Worm (Caenorhabditis elegans) whole organism, L2 larva: ENCODE results near the gene C17B7.12.

Experiments used
- C34F6.9 ChIP-seq: fragments of 150-350 bp; optimal IDR thresholded peaks from 2 replicates; lab custom pipeline; 2014; ENCODE audit warnings: missing biosample characterization, missing genetic modification characterization
- F13H6.1 ChIP-seq: sonication (generic microtip); optimal IDR thresholded peaks from 2 replicates; lab custom pipeline; 2016; ENCODE audit warnings: missing genetic modification characterization, missing compliant biosample characterization
- R02D3.7 ChIP-seq: fragments of 150-350 bp; optimal IDR thresholded peaks from 2 replicates; lab custom pipeline; 2014; ENCODE audit warnings: missing biosample characterization, missing genetic modification characterization
- Y55F3AM.14 ChIP-seq: fragments of 200-800 bp; sonication (Bioruptor generic); optimal IDR thresholded peaks from 2 replicates; lab custom pipeline; 2018; ENCODE audit warnings: mild to moderate bottlenecking, missing genetic modification characterization, missing compliant biosample characterization
- ZK546.5 ChIP-seq: sonication (generic microtip); optimal IDR thresholded peaks from 2 replicates; lab custom pipeline; 2017; ENCODE audit warnings: missing biosample characterization, missing genetic modification characterization
- alr-1 ChIP-seq: fragments of 150-350 bp; optimal IDR thresholded peaks from 2 replicates; lab custom pipeline; 2014; ENCODE audit warnings: missing biosample characterization, missing genetic modification characterization
- aly-2 ChIP-seq: fragments of 150-350 bp; optimal IDR thresholded peaks from 2 replicates; lab custom pipeline; 2014; ENCODE audit warnings: missing biosample characterization, missing genetic modification characterization
- ama-1 ChIP-seq: fragments of 150-350 bp; optimal IDR thresholded peaks from 2 replicates; lab custom pipeline; 2018; ENCODE audit warnings: inconsistent platforms
- blmp-1 ChIP-seq: sonication (generic microtip); optimal IDR thresholded peaks from 2 replicates; lab custom pipeline; 2017; ENCODE audit warnings: missing genetic modification characterization, mild to moderate bottlenecking, missing compliant biosample characterization, antibody characterized with exemption, moderate library complexity; ENCODE audit not compliant: insufficient read depth
- ceh-16 ChIP-seq: fragments of 150-350 bp; optimal IDR thresholded peaks from 2 replicates; lab custom pipeline; 2014; ENCODE audit warnings: missing biosample characterization, missing genetic modification characterization
- ceh-82 ChIP-seq: fragments of 150-350 bp; optimal IDR thresholded peaks from 2 replicates; lab custom pipeline; 2014; ENCODE audit warnings: missing biosample characterization, missing genetic modification characterization
- crh-2 ChIP-seq: sonication (generic microtip); optimal IDR thresholded peaks from 2 replicates; lab custom pipeline; 2017; ENCODE audit warnings: missing biosample characterization, missing genetic modification characterization
- dmd-4 ChIP-seq: sonication (generic microtip); optimal IDR thresholded peaks from 2 replicates; lab custom pipeline; 2017; ENCODE audit warnings: missing biosample characterization, missing genetic modification characterization
- egl-27 ChIP-seq: sonication (generic microtip); optimal IDR thresholded peaks from 3 replicates; lab custom pipeline; 2017; ENCODE audit warnings: missing biosample characterization, missing genetic modification reagents, missing genetic modification characterization
- elt-1 ChIP-seq: fragments of 150-350 bp; optimal IDR thresholded peaks from 2 replicates; lab custom pipeline; 2014; ENCODE audit warnings: missing biosample characterization, missing genetic modification characterization
- elt-3 ChIP-seq: sonication (generic microtip); optimal IDR thresholded peaks from 2 replicates; lab custom pipeline; 2017; ENCODE audit warnings: missing biosample characterization, missing genetic modification characterization
- fos-1 ChIP-seq: fragments of 150-350 bp; optimal IDR thresholded peaks from 2 replicates; lab custom pipeline; 2014; ENCODE audit warnings: missing biosample characterization, missing genetic modification characterization
- gmeb-1 ChIP-seq: fragments of 150-350 bp; optimal IDR thresholded peaks from 2 replicates; lab custom pipeline; 2014; ENCODE audit warnings: missing biosample characterization, missing genetic modification characterization
- lin-11 ChIP-seq: fragments of 150-350 bp; sonication (generic microtip); optimal IDR thresholded peaks from 2 replicates; lab custom pipeline; 2014; ENCODE audit warnings: missing biosample characterization, missing genetic modification characterization, inconsistent platforms, mixed read lengths
- lin-13 ChIP-seq: fragments of 150-350 bp; optimal IDR thresholded peaks from 2 replicates; lab custom pipeline; 2014; ENCODE audit warnings: missing biosample characterization, missing genetic modification reagents, missing genetic modification characterization
- lin-39 ChIP-seq: fragments of 150-350 bp; optimal IDR thresholded peaks from 2 replicates; lab custom pipeline; 2014; ENCODE audit warnings: missing biosample characterization, missing genetic modification reagents, missing genetic modification characterization
- lsy-2 ChIP-seq, 2 experiments: fragments of 150-350 bp in 1 of 2; sonication (generic microtip) in 1 of 2; optimal IDR thresholded peaks; 2 replicates each; lab custom pipeline; 2014 to 2017; ENCODE audit warnings: missing biosample characterization in 2 of 2, missing genetic modification characterization in 2 of 2
- mab-5 ChIP-seq: fragments of 150-350 bp; optimal IDR thresholded peaks from 2 replicates; lab custom pipeline; 2014; ENCODE audit warnings: missing biosample characterization, missing genetic modification characterization
- mbf-1 ChIP-seq: sonication (generic microtip); optimal IDR thresholded peaks from 2 replicates; lab custom pipeline; 2017; ENCODE audit warnings: missing biosample characterization, missing genetic modification characterization
- mdl-1 ChIP-seq, 2 experiments: fragments of 150-350 bp in 1 of 2; sonication (generic microtip) in 1 of 2; optimal IDR thresholded peaks; 2 replicates each; lab custom pipeline; 2017; ENCODE audit warnings: missing biosample characterization in 2 of 2, missing genetic modification characterization in 2 of 2
- nhr-10 ChIP-seq: sonication (generic microtip); optimal IDR thresholded peaks from 2 replicates; lab custom pipeline; 2017; ENCODE audit warnings: missing biosample characterization, missing genetic modification characterization
- nhr-11 ChIP-seq: fragments of 150-350 bp; optimal IDR thresholded peaks from 2 replicates; lab custom pipeline; 2014; ENCODE audit warnings: missing biosample characterization, missing genetic modification characterization
- nhr-12 ChIP-seq: fragments of 150-350 bp; optimal IDR thresholded peaks from 2 replicates; lab custom pipeline; 2014; ENCODE audit warnings: missing biosample characterization, missing genetic modification characterization
- nhr-129 ChIP-seq: fragments of 150-350 bp; optimal IDR thresholded peaks from 2 replicates; lab custom pipeline; 2014; ENCODE audit warnings: missing biosample characterization, missing genetic modification characterization
- nhr-21 ChIP-seq: fragments of 150-350 bp; optimal IDR thresholded peaks from 2 replicates; lab custom pipeline; 2014; ENCODE audit warnings: missing biosample characterization, missing genetic modification characterization
- nhr-23 ChIP-seq: fragments of 150-350 bp; optimal IDR thresholded peaks from 2 replicates; lab custom pipeline; 2014; ENCODE audit warnings: missing biosample characterization, missing genetic modification reagents, missing genetic modification characterization
- nhr-237 ChIP-seq: fragments of 150-350 bp; optimal IDR thresholded peaks from 2 replicates; lab custom pipeline; 2014; ENCODE audit warnings: missing biosample characterization, missing genetic modification characterization
- nhr-25 ChIP-seq: fragments of 150-350 bp; sonication (generic microtip); optimal IDR thresholded peaks from 3 replicates; lab custom pipeline; 2014; ENCODE audit warnings: missing biosample characterization, missing genetic modification characterization
- nhr-6 ChIP-seq: fragments of 150-350 bp; optimal IDR thresholded peaks from 2 replicates; lab custom pipeline; 2014; ENCODE audit warnings: missing biosample characterization, missing genetic modification characterization
- nhr-77 ChIP-seq: fragments of 150-350 bp; optimal IDR thresholded peaks from 2 replicates; lab custom pipeline; 2014; ENCODE audit warnings: missing biosample characterization, missing genetic modification characterization
- peb-1 ChIP-seq: fragments of 150-350 bp; optimal IDR thresholded peaks from 2 replicates; lab custom pipeline; 2014; ENCODE audit warnings: missing biosample characterization, missing genetic modification characterization
- sem-4 ChIP-seq: fragments of 150-350 bp; optimal IDR thresholded peaks from 2 replicates; lab custom pipeline; 2014; ENCODE audit warnings: missing biosample characterization, missing genetic modification reagents, missing genetic modification characterization
- sma-3 ChIP-seq: sonication (generic microtip); optimal IDR thresholded peaks from 2 replicates; lab custom pipeline; 2016; ENCODE audit warnings: missing genetic modification reagents, missing genetic modification characterization, missing compliant biosample characterization
- sma-9 ChIP-seq, 2 experiments: fragments of 150-350 bp in 1 of 2; sonication (generic microtip) in 1 of 2; optimal IDR thresholded peaks; 2 replicates each; lab custom pipeline; 2014 to 2016; ENCODE audit warnings: missing genetic modification characterization in 2 of 2, mild to moderate bottlenecking in 1 of 2, missing biosample characterization in 1 of 2, missing compliant biosample characterization in 1 of 2, missing genetic modification reagents in 1 of 2, moderate library complexity in 1 of 2
- snpc-4 ChIP-seq: fragments of 150-350 bp; optimal IDR thresholded peaks from 2 replicates; lab custom pipeline; 2014; ENCODE audit warnings: missing biosample characterization, missing genetic modification characterization
- unc-39 ChIP-seq: fragments of 150-350 bp; optimal IDR thresholded peaks from 2 replicates; lab custom pipeline; 2014; ENCODE audit warnings: missing biosample characterization, missing genetic modification characterization
- unc-55 ChIP-seq: fragments of 150-350 bp; sonication (generic microtip); optimal IDR thresholded peaks from 3 replicates; lab custom pipeline; 2014; ENCODE audit warnings: missing biosample characterization, missing genetic modification reagents, missing genetic modification characterization
- unc-62 ChIP-seq: fragments of 150-350 bp; optimal IDR thresholded peaks from 2 replicates; lab custom pipeline; 2014; ENCODE audit warnings: missing biosample characterization, missing genetic modification reagents, missing genetic modification characterization
- zag-1 ChIP-seq: fragments of 150-350 bp; optimal IDR thresholded peaks from 2 replicates; lab custom pipeline; 2014; ENCODE audit warnings: missing biosample characterization, missing genetic modification characterization
- ztf-1 ChIP-seq: fragments of 200-800 bp; sonication (Bioruptor generic); conservative IDR thresholded peaks from 2 replicates; pipeline ENCODE4 v1.3.6; 2022; ENCODE audit warnings: missing genetic modification characterization, missing compliant biosample characterization
- ztf-11 ChIP-seq: sonication (generic microtip); optimal IDR thresholded peaks from 2 replicates; lab custom pipeline; 2017; ENCODE audit warnings: missing biosample characterization, missing genetic modification characterization
- ztf-4 ChIP-seq: fragments of 150-350 bp; optimal IDR thresholded peaks from 2 replicates; lab custom pipeline; 2014; ENCODE audit warnings: missing biosample characterization, missing genetic modification characterization

The C17B7.12 gene

ce11 chrV:3376973-3377372 lies 23.9 kb downstream of the C17B7.12 start, which contains the start of gene srbc-2:
Gene srbc-2, minus strand, starts transcription at chrV:3377073.
- no peak for TF ChIP-seq ZK546.5 (tag; lab: Kevin White, UChicago)
- TF ChIP-seq R02D3.7 = no peak
- TF ChIP-seq snpc-4 (tag; lab: Kevin White, UChicago) = no peak
- no peak for TF ChIP-seq nhr-21 (tag; lab: Kevin White, UChicago)
- TF ChIP-seq fos-1 (tag; lab: Kevin White, UChicago) = no peak
- TF ChIP-seq nhr-237 (tag; lab: Kevin White, UChicago) = no peak
- no peak for TF ChIP-seq ama-1 (lab: Kevin White, UChicago)
- no peak for TF ChIP-seq lin-11 (tag; lab: Kevin White, UChicago)
- TF ChIP-seq nhr-11 (tag; lab: Kevin White, UChicago) = no peak
- TF ChIP-seq aly-2 (tag; lab: Kevin White, UChicago) = no peak
- TF ChIP-seq sma-9 (GFP tag; optimal IDR thresholded peaks at IDR 0.05; lab: Kevin White, UChicago) = no peak
- no peak for TF ChIP-seq sma-9 (tag; optimal IDR thresholded peaks at IDR 0.05; lab: Kevin White, UChicago)
- TF ChIP-seq nhr-10 (tag; lab: Kevin White, UChicago) = no peak
- no peak for TF ChIP-seq unc-62 (GFP tag; lab: Kevin White, UChicago)
- no peak for TF ChIP-seq C34F6.9 (tag; lab: Kevin White, UChicago)
- TF ChIP-seq ceh-82 (tag; lab: Kevin White, UChicago) = no peak
- TF ChIP-seq unc-55 (GFP tag; lab: Kevin White, UChicago) = no peak
- no peak for TF ChIP-seq F13H6.1 (tag; lab: Kevin White, UChicago)
- TF ChIP-seq nhr-12 (tag; lab: Kevin White, UChicago) = no peak
- TF ChIP-seq gmeb-1 (tag; lab: Kevin White, UChicago) = no peak
- no peak for TF ChIP-seq mab-5

ce11 chrV:3388299-3388698 lies 35.3 kb downstream of the C17B7.12 start:
- TF ChIP-seq aly-2 (tag; lab: Kevin White, UChicago) (no peak), ztf-1 (GFP tag; lab: Robert Waterston, UW) (no peak), sma-3 (GFP tag; lab: Kevin White, UChicago) (no peak), nhr-10 (tag; lab: Kevin White, UChicago) (no peak), ztf-4 (tag; lab: Kevin White, UChicago) (no peak), nhr-77 (tag; lab: Kevin White, UChicago) (no peak), snpc-4 (tag; lab: Kevin White, UChicago) (no peak), lin-13 (GFP tag; lab: Kevin White, UChicago) (no peak), unc-62 (GFP tag; lab: Kevin White, UChicago) (no peak), peb-1 (tag; lab: Kevin White, UChicago) (no peak), lin-39 (tag; lab: Kevin White, UChicago) (no peak), ZK546.5 (tag; lab: Kevin White, UChicago) (no peak), crh-2 (tag; lab: Kevin White, UChicago) (no peak), nhr-25 (tag; lab: Kevin White, UChicago) (no peak), ztf-11 (tag; lab: Kevin White, UChicago) (no peak), mbf-1 (tag; lab: Kevin White, UChicago) (no peak), nhr-237 (tag; lab: Kevin White, UChicago) (no peak), unc-39 (tag; lab: Kevin White, UChicago) (no peak), sma-9 (GFP tag; optimal IDR thresholded peaks at IDR 0.05; lab: Kevin White, UChicago) (peak; percentile 91), sma-9 (tag; optimal IDR thresholded peaks at IDR 0.05; lab: Kevin White, UChicago) (no peak), ceh-16 (no peak), R02D3.7 (no peak), egl-27 (peak; percentile 17), nhr-23 (tag; lab: Kevin White, UChicago) (no peak), fos-1 (tag; lab: Kevin White, UChicago) (peak; percentile 29), nhr-6 (tag; lab: Kevin White, UChicago) (no peak), elt-3 (no peak), dmd-4 (no peak), lin-11 (tag; lab: Kevin White, UChicago) (no peak), nhr-129 (tag; lab: Kevin White, UChicago) (peak; percentile 31), nhr-11 (tag; lab: Kevin White, UChicago) (no peak), C34F6.9 (tag; lab: Kevin White, UChicago) (peak; percentile 4), blmp-1 (tag; lab: Kevin White, UChicago) (no peak), mab-5 (no peak), Y55F3AM.14 (GFP tag; lab: Kevin White, UChicago) (no peak), gmeb-1 (tag; lab: Kevin White, UChicago) (no peak), nhr-12 (tag; lab: Kevin White, UChicago) (no peak), alr-1 (tag; lab: Kevin White, UChicago) (no peak), zag-1 (no peak), mdl-1 (tag; optimal IDR thresholded peaks at IDR 0.05; lab: Kevin White, UChicago) (no peak), sem-4 (tag; lab: Kevin White, UChicago) (no peak), F13H6.1 (tag; lab: Kevin White, UChicago) (peak; percentile 61), elt-1 (tag; lab: Kevin White, UChicago) (no peak), nhr-21 (tag; lab: Kevin White, UChicago) (no peak), lsy-2 (tag; optimal IDR thresholded peaks at IDR 0.05; lab: Kevin White, UChicago) (peak in 1 of 2 experiments; percentile 27)
